Worm (Caenorhabditis elegans) whole organism, young adult: ENCODE results near the gene fbxa-51.

Experiments
- B0336.3 ChIP-seq: fragments of 200-800 bp; sonication (Bioruptor generic); IDR thresholded peaks from 2 replicates; pipeline ENCODE4 v1.3.6; 2022; ENCODE audit warnings: missing genetic modification characterization, missing compliant biosample characterization
- ama-1 ChIP-seq, 3 experiments: fragments of 150-350 bp in 1 of 3; sonication (generic microtip) in 2 of 3; optimal IDR thresholded peaks; 2 replicates each; lab custom pipeline; 2014 to 2018; ENCODE audit warnings: missing biosample characterization in 2 of 3, missing genetic modification characterization in 2 of 3, missing genetic modification reagents in 2 of 3
- fkh-3 ChIP-seq: sonication (generic microtip); optimal IDR thresholded peaks from 2 replicates; lab custom pipeline; 2016; ENCODE audit warnings: mild to moderate bottlenecking, missing genetic modification characterization, missing compliant biosample characterization
- lin-26 ChIP-seq: fragments of 200-800 bp; sonication (Bioruptor generic); IDR thresholded peaks from 2 replicates; pipeline ENCODE4 v1.3.6; 2022; ENCODE audit warnings: missing genetic modification reagents, missing genetic modification characterization, missing compliant biosample characterization
- madf-8 ChIP-seq: fragments of 200-800 bp; sonication (Bioruptor generic); conservative IDR thresholded peaks from 2 replicates; pipeline ENCODE4 v1.3.6; 2022; ENCODE audit warnings: missing genetic modification reagents, missing genetic modification characterization, missing compliant biosample characterization
- nhr-120 ChIP-seq: fragments of 200-800 bp; sonication (Bioruptor generic); IDR thresholded peaks from 2 replicates; pipeline ENCODE4 v1.3.6; 2022; ENCODE audit warnings: missing genetic modification characterization, missing compliant biosample characterization
- xnd-1 ChIP-seq: sonication (generic microtip); optimal IDR thresholded peaks from 2 replicates; lab custom pipeline; 2016; ENCODE audit warnings: missing genotype, missing genetic modification reagents, missing genetic modification characterization, missing compliant biosample characterization

ce11 chrIII:961948-962347 lies at the start of gene fbxa-51:
- TF ChIP-seq lin-26 (GFP tag; lab: Robert Waterston, UW) (no peak), nhr-120 (GFP tag; lab: Robert Waterston, UW) (no peak), fkh-3 (tag; lab: Kevin White, UChicago) (no peak), ama-1 (optimal IDR thresholded peaks at IDR 0.05; lab: Kevin White, UChicago) (no peak), ama-1 (GFP tag; optimal IDR thresholded peaks at IDR 0.05; lab: Kevin White, UChicago) (no peak), B0336.3 (GFP tag; lab: Robert Waterston, UW) (no peak), xnd-1 (no peak), madf-8 (GFP tag; lab: Robert Waterston, UW) (no peak)
